Worm (Caenorhabditis elegans) whole organism, young adult: ENCODE results near the gene nlp-56.
A peak's percentile ranks its signal among the peaks of the same experiment; 100 is the strongest.

Experiments used
- B0261.1 ChIP-seq: sonication (generic microtip); optimal IDR thresholded peaks from 2 replicates; lab custom pipeline; 2016; ENCODE audit warnings: mild to moderate bottlenecking, missing genetic modification characterization, moderate library complexity, missing compliant biosample characterization
- C17E4.6 ChIP-seq: fragments of 200-800 bp; sonication (Bioruptor generic); IDR thresholded peaks from 2 replicates; pipeline ENCODE4 v1.3.6; 2022; ENCODE audit warnings: missing genetic modification reagents, missing genetic modification characterization, missing compliant biosample characterization
- F23B12.7 ChIP-seq: sonication (generic microtip); optimal IDR thresholded peaks from 2 replicates; lab custom pipeline; 2017; ENCODE audit warnings: missing genetic modification characterization, mild to moderate bottlenecking, missing compliant biosample characterization, antibody characterized with exemption, moderate library complexity; ENCODE audit not compliant: insufficient read depth
- F33H1.4 ChIP-seq: fragments of 200-800 bp; sonication (Bioruptor generic); IDR thresholded peaks from 2 replicates; pipeline ENCODE4 v1.3.6; 2022; ENCODE audit warnings: missing genetic modification reagents, missing genetic modification characterization, missing compliant biosample characterization
- F37B4.10 ChIP-seq: fragments of 200-800 bp; sonication (Bioruptor generic); IDR thresholded peaks from 2 replicates; pipeline ENCODE4 v1.3.6; 2022; ENCODE audit warnings: missing genetic modification characterization, missing compliant biosample characterization
- K12H6.12 ChIP-seq: fragments of 200-800 bp; sonication (Bioruptor generic); optimal IDR thresholded peaks from 2 replicates; lab custom pipeline; 2018; ENCODE audit warnings: mild to moderate bottlenecking, missing genetic modification characterization, missing compliant biosample characterization
- T07F8.4 ChIP-seq: sonication (generic microtip); optimal IDR thresholded peaks from 2 replicates; lab custom pipeline; 2016; ENCODE audit warnings: mild to moderate bottlenecking, missing genetic modification characterization, moderate library complexity, missing compliant biosample characterization
- Y56A3A.18 ChIP-seq: fragments of 200-800 bp; sonication (Bioruptor generic); IDR thresholded peaks from 2 replicates; pipeline ENCODE4 v1.3.6; 2022; ENCODE audit warnings: missing genetic modification reagents, missing genetic modification characterization, missing compliant biosample characterization
- Y67H2A.10 ChIP-seq: fragments of 200-800 bp; sonication (Bioruptor generic); conservative IDR thresholded peaks from 2 replicates; pipeline ENCODE4 v1.3.6; 2022; ENCODE audit warnings: missing genetic modification reagents, missing genetic modification characterization, missing compliant biosample characterization
- Y95B8A.8 ChIP-seq: fragments of 200-800 bp; sonication (Bioruptor generic); IDR thresholded peaks from 2 replicates; pipeline ENCODE4 v1.3.6; 2022; ENCODE audit warnings: missing genetic modification reagents, missing genetic modification characterization, missing compliant biosample characterization
- ZK185.1 ChIP-seq: sonication (generic microtip); optimal IDR thresholded peaks from 2 replicates; lab custom pipeline; 2016; ENCODE audit warnings: mild to moderate bottlenecking, missing genetic modification characterization, missing compliant biosample characterization; ENCODE audit not compliant: poor library complexity, severe bottlenecking
- akir-1 ChIP-seq: fragments of 200-800 bp; sonication (Bioruptor generic); optimal IDR thresholded peaks from 2 replicates; lab custom pipeline; 2018; ENCODE audit warnings: mild to moderate bottlenecking, missing genetic modification characterization, moderate library complexity, missing compliant biosample characterization
- ama-1 ChIP-seq, 3 experiments: fragments of 150-350 bp in 1 of 3; sonication (generic microtip) in 2 of 3; optimal IDR thresholded peaks; 2 replicates each; lab custom pipeline; 2014 to 2018; ENCODE audit warnings: missing biosample characterization in 2 of 3, missing genetic modification characterization in 2 of 3, missing genetic modification reagents in 2 of 3
- aptf-2 ChIP-seq: fragments of 200-800 bp; sonication (Bioruptor generic); conservative IDR thresholded peaks from 2 replicates; pipeline ENCODE4 v1.3.6; 2022; ENCODE audit warnings: missing genetic modification reagents, missing genetic modification characterization, missing compliant biosample characterization
- atf-7 ChIP-seq: sonication (generic microtip); optimal IDR thresholded peaks from 2 replicates; lab custom pipeline; 2017; ENCODE audit warnings: mild to moderate bottlenecking, missing genetic modification characterization, missing compliant biosample characterization
- attf-3 ChIP-seq: fragments of 200-800 bp; sonication (Bioruptor generic); conservative IDR thresholded peaks from 2 replicates; pipeline ENCODE4 v1.3.6; 2022; ENCODE audit warnings: missing genetic modification reagents, missing genetic modification characterization, missing compliant biosample characterization
- attf-5 ChIP-seq: fragments of 200-800 bp; sonication (Bioruptor generic); optimal IDR thresholded peaks from 2 replicates; lab custom pipeline; 2018; ENCODE audit warnings: mild to moderate bottlenecking, missing genetic modification characterization, missing compliant biosample characterization
- cebp-2 ChIP-seq: fragments of 200-800 bp; sonication (Bioruptor generic); IDR thresholded peaks from 2 replicates; pipeline ENCODE4 v1.3.6; 2022; ENCODE audit warnings: missing genetic modification characterization, missing compliant biosample characterization
- ceh-100 ChIP-seq: fragments of 200-800 bp; sonication (Bioruptor generic); IDR thresholded peaks from 2 replicates; pipeline ENCODE4 v1.3.6; 2022; ENCODE audit warnings: missing genetic modification reagents, missing genetic modification characterization, missing compliant biosample characterization
- chd-7 ChIP-seq: sonication (generic microtip); optimal IDR thresholded peaks from 2 replicates; lab custom pipeline; 2016; ENCODE audit warnings: mild to moderate bottlenecking, missing genetic modification characterization, moderate library complexity, missing compliant biosample characterization
- dox-1 ChIP-seq: fragments of 200-800 bp; sonication (Bioruptor generic); IDR thresholded peaks from 2 replicates; pipeline ENCODE4 v1.3.6; 2022; ENCODE audit warnings: missing genetic modification reagents, missing genetic modification characterization, missing compliant biosample characterization
- fkh-3 ChIP-seq: sonication (generic microtip); optimal IDR thresholded peaks from 2 replicates; lab custom pipeline; 2016; ENCODE audit warnings: mild to moderate bottlenecking, missing genetic modification characterization, missing compliant biosample characterization
- him-1 ChIP-seq: sonication (generic microtip); optimal IDR thresholded peaks from 2 replicates; lab custom pipeline; 2016; ENCODE audit warnings: missing genotype, missing genetic modification reagents, missing genetic modification characterization, missing compliant biosample characterization
- hlh-26 ChIP-seq: fragments of 200-800 bp; sonication (Bioruptor generic); conservative IDR thresholded peaks from 2 replicates; pipeline ENCODE4 v1.3.6; 2022; ENCODE audit warnings: missing genetic modification reagents, missing genetic modification characterization, missing compliant biosample characterization
- lag-1 ChIP-seq: fragments of 200-800 bp; sonication (Bioruptor generic); IDR thresholded peaks from 2 replicates; pipeline ENCODE4 v1.3.6; 2022; ENCODE audit warnings: missing genetic modification reagents, missing genetic modification characterization, missing compliant biosample characterization
- lin-54 ChIP-seq: fragments of 200-800 bp; sonication (Bioruptor generic); optimal IDR thresholded peaks from 2 replicates; lab custom pipeline; 2018; ENCODE audit warnings: mild to moderate bottlenecking, missing genetic modification characterization, missing compliant biosample characterization
- lir-1 ChIP-seq: fragments of 200-800 bp; sonication (Bioruptor generic); conservative IDR thresholded peaks from 2 replicates; pipeline ENCODE4 v1.3.6; 2022; ENCODE audit warnings: missing genetic modification reagents, missing genetic modification characterization, missing compliant biosample characterization
- lsy-27 ChIP-seq: sonication (generic microtip); optimal IDR thresholded peaks from 2 replicates; lab custom pipeline; 2017; ENCODE audit warnings: missing genetic modification characterization, mild to moderate bottlenecking, missing compliant biosample characterization, antibody characterized with exemption, missing genotype, borderline replicate concordance; ENCODE audit not compliant: insufficient read depth
- madf-10 ChIP-seq: sonication (generic microtip); optimal IDR thresholded peaks from 2 replicates; lab custom pipeline; 2016; ENCODE audit warnings: mild to moderate bottlenecking, missing genetic modification characterization, missing compliant biosample characterization
- madf-3 ChIP-seq: fragments of 200-800 bp; sonication (Bioruptor generic); IDR thresholded peaks from 2 replicates; pipeline ENCODE4 v1.3.6; 2022; ENCODE audit warnings: missing genetic modification reagents, missing genetic modification characterization, missing compliant biosample characterization
- mes-4 ChIP-seq: sonication (generic microtip); optimal IDR thresholded peaks from 2 replicates; lab custom pipeline; 2016; ENCODE audit warnings: missing genotype, missing genetic modification characterization, missing compliant biosample characterization
- nfya-2 ChIP-seq: fragments of 200-800 bp; sonication (Bioruptor generic); IDR thresholded peaks from 2 replicates; pipeline ENCODE4 v1.3.6; 2022; ENCODE audit warnings: missing genetic modification reagents, missing genetic modification characterization, missing compliant biosample characterization
- nhr-90 ChIP-seq: sonication (generic microtip); optimal IDR thresholded peaks from 2 replicates; lab custom pipeline; 2016; ENCODE audit warnings: missing genotype, mild to moderate bottlenecking, missing genetic modification characterization, missing compliant biosample characterization
- pbrm-1 ChIP-seq: fragments of 200-800 bp; sonication (Bioruptor generic); IDR thresholded peaks from 2 replicates; pipeline ENCODE4 v1.3.6; 2022; ENCODE audit warnings: missing genetic modification reagents, missing genetic modification characterization, missing compliant biosample characterization
- rec-8 ChIP-seq, 2 experiments: sonication (generic microtip); optimal IDR thresholded peaks; 2 replicates each; lab custom pipeline; 2016; ENCODE audit warnings: mild to moderate bottlenecking in 2 of 2, missing genetic modification characterization in 2 of 2, missing genetic modification reagents in 2 of 2, missing genotype in 2 of 2, missing biosample characterization in 1 of 2, missing compliant biosample characterization in 1 of 2, moderate library complexity in 1 of 2
- sdz-38 ChIP-seq: sonication (generic microtip); optimal IDR thresholded peaks from 2 replicates; lab custom pipeline; 2016; ENCODE audit warnings: missing genotype, missing genetic modification characterization, missing compliant biosample characterization
- xnd-1 ChIP-seq: sonication (generic microtip); optimal IDR thresholded peaks from 2 replicates; lab custom pipeline; 2016; ENCODE audit warnings: missing genotype, missing genetic modification reagents, missing genetic modification characterization, missing compliant biosample characterization
- zim-3 ChIP-seq: sonication (generic microtip); optimal IDR thresholded peaks from 2 replicates; lab custom pipeline; 2017; ENCODE audit warnings: mild to moderate bottlenecking, missing genetic modification characterization, moderate library complexity, missing compliant biosample characterization
- ztf-18 ChIP-seq: sonication (generic microtip); optimal IDR thresholded peaks from 2 replicates; lab custom pipeline; 2016; ENCODE audit warnings: missing genotype, mild to moderate bottlenecking, missing genetic modification characterization, missing compliant biosample characterization
- ztf-25 ChIP-seq: fragments of 200-800 bp; sonication (Bioruptor generic); IDR thresholded peaks from 2 replicates; pipeline ENCODE4 v1.3.6; 2022; ENCODE audit warnings: missing genetic modification reagents, missing genetic modification characterization, missing compliant biosample characterization

nlp-56 gene

ce11 chrIV:14822267-14822666 is 37.7 kb upstream of the nlp-56 start (continued):
- no peak; the same call in none of the 2 replicates for TF ChIP-seq Y56A3A.18 (GFP tag; lab: Robert Waterston, UW)
- peak; percentile 76 for TF ChIP-seq madf-10
- peak; percentile 41 for TF ChIP-seq ZK185.1 (tag; lab: Kevin White, UChicago)
- no peak for TF ChIP-seq lag-1
- TF ChIP-seq F33H1.4 (GFP tag; lab: Robert Waterston, UW) = peak; percentile 33; the same call in 1 of the 2 replicates
- TF ChIP-seq madf-3 = no peak; the same call in 1 of the 2 replicates
- no peak for TF ChIP-seq K12H6.12 (tag; lab: Kevin White, UChicago)
- TF ChIP-seq lin-54 = peak; percentile 60
- TF ChIP-seq B0261.1 (tag; lab: Kevin White, UChicago) = no peak
- peak; percentile 34 for TF ChIP-seq nhr-90 (tag; lab: Kevin White, UChicago)
- peak; percentile 24 for TF ChIP-seq him-1
- TF ChIP-seq Y95B8A.8 = no peak
- TF ChIP-seq T07F8.4 (tag; lab: Kevin White, UChicago) = no peak
- TF ChIP-seq xnd-1 (tag; lab: Kevin White, UChicago) = no peak
- TF ChIP-seq cebp-2 = no peak
- no peak for TF ChIP-seq attf-5 (GFP tag; lab: Kevin White, UChicago)
- peak; percentile 73 for TF ChIP-seq pbrm-1 (GFP tag; lab: Robert Waterston, UW)
- TF ChIP-seq, all 124 proteins: peak for 27

DNA sequence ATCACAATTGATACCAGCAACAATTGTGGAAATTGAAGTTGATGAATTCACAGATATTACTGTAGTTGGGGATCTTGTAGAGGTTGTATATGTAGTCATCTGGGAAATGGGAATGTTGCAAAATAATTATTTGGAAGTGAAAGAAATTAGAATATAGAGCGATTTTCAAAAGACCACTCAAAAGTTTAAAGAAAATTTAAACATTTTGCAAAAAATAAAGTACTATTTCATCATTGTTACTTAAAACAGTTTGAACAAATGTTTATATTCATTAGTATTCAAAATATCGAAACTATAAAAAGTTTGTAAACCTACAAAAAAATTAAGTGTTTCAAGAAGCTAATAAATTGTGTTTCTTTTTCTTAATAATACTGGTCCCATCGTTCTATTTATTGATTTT is 31.8 kb upstream of the nlp-56 start, which contains the start of gene Y57G11C.46:
Gene Y57G11C.46, minus strand, starts transcription at position 101 of the 400 bp plus-strand sequence.
- TF ChIP-seq akir-1 (GFP tag; lab: Kevin White, UChicago) (no peak), chd-7 (no peak), lir-1 (no peak), mes-4 (no peak)

ce11 chrIV:14806903-14807302 is 22.4 kb upstream of the nlp-56 start, which contains the start of gene oig-5:
Gene oig-5, plus strand, starts transcription at chrIV:14807203.
- TF ChIP-seq sdz-38 (no peak), Y67H2A.10 (no peak), F37B4.10 (GFP tag; lab: Robert Waterston, UW) (no peak), dox-1 (GFP tag; lab: Robert Waterston, UW) (no peak), ama-1 (optimal IDR thresholded peaks at IDR 0.05; lab: Kevin White, UChicago) (no peak), ama-1 (GFP tag; optimal IDR thresholded peaks at IDR 0.05; lab: Kevin White, UChicago) (no peak), F23B12.7 (tag; lab: Kevin White, UChicago) (no peak), hlh-26 (GFP tag; lab: Robert Waterston, UW) (no peak), nfya-2 (no peak), atf-7 (tag; lab: Kevin White, UChicago) (no peak), K12H6.12 (tag; lab: Kevin White, UChicago) (no peak)

- no peak for TF ChIP-seq C17E4.6 (GFP tag; lab: Robert Waterston, UW)
- TF ChIP-seq fkh-3 (tag; lab: Kevin White, UChicago) = no peak
- TF ChIP-seq attf-3 = no peak
- no peak for TF ChIP-seq ztf-25
- TF ChIP-seq ceh-100 (GFP tag; lab: Robert Waterston, UW) = no peak
- no peak for TF ChIP-seq rec-8 (tag; optimal IDR thresholded peaks at IDR 0.05; lab: Kevin White, UChicago)
- TF ChIP-seq him-1 = no peak
- TF ChIP-seq lsy-27 = no peak
- no peak for TF ChIP-seq zim-3 (tag; lab: Kevin White, UChicago)
- no peak for TF ChIP-seq aptf-2 (GFP tag; lab: Robert Waterston, UW)
- no peak for TF ChIP-seq ZK185.1 (tag; lab: Kevin White, UChicago)
- no peak for TF ChIP-seq Y67H2A.10
- no peak for TF ChIP-seq ztf-18 (tag; lab: Kevin White, UChicago)
Observed at ce11 chrIV:14802316-14802715, 17.8 kb upstream of the nlp-56 start, which contains the start of gene Y57G11C.1142. Gene Y57G11C.1142, plus strand, starts transcription at chrIV:14802616.
